Fruit fly (Drosophila melanogaster): ENCODE results near the gene CG8188.
A peak's percentile ranks its signal among the peaks of the same experiment; 100 is the strongest.

CG8188 gene

DNA sequence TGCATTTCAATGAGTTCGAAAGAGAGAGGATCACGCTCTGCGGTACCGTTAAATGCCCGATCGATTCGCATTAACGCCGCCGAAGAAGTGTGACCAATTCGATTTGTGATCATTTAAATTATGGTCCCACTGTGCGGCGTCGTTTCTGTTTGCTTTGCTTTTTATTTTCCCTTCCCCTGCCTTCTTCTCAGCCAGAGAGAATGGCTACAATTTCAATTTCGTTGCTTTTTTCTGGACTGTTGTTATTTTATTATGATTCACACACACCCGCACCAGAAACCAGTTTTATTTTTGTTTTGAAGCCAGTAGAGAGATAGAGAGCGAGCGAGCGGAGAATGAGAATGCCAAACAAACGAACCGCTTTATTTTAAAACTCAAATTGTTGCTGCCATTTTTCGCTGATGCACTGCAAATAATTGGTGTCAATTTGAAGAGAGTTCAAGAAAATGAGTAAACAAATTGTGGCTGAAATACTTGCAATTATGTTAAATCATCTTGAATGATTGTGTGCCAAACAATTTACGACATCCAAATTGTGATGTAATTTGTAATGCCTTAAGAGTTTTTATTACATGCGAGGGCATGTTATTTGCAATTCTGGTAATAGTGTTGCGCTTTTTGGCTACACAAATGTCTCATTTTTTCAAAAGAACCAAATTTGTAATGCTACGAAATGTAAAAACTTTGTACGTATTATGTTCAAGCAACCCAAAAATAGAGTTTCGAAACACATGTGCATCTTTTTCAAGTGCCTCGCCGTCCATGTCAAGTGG is 40.0 kb upstream of the CG8188 start (continued):
- peak; percentile 68 for TF ChIP-seq CG11504 (tag; optimal IDR thresholded peaks at IDR 0.05)
- no peak for TF ChIP-seq ab (GFP tag; optimal IDR thresholded peaks at IDR 0.05)
- TF ChIP-seq zfh1 (GFP tag; IDR thresholded peaks at IDR 0.05) = 0 out of 3 replicates have a peak, but pooled peaks have one; percentile 45
- TF ChIP-seq croc (GFP tag; conservative IDR thresholded peaks at IDR 0.05) = no peak
- no peak for TF ChIP-seq CG15073 (GFP tag; optimal IDR thresholded peaks at IDR 0.05)
- TF ChIP-seq CG10979 (tag; optimal IDR thresholded peaks at IDR 0.05) = peak; percentile 66
- 0 out of 3 replicates have a peak, but pooled peaks have one; percentile 42 for TF ChIP-seq so (GFP tag; IDR thresholded peaks at IDR 0.05)
- 0 out of 2 replicates have a peak, but pooled peaks have one; percentile 22 for TF ChIP-seq bbx (GFP tag; IDR thresholded peaks at IDR 0.05; ENCODE audit: partially characterized antibody)
- TF ChIP-seq Optix (GFP tag; IDR thresholded peaks at IDR 0.05) = no peak
- TF ChIP-seq fu2 (GFP tag; optimal IDR thresholded peaks at IDR 0.05) = peak; percentile 18
- TF ChIP-seq Sox102F (GFP tag; optimal IDR thresholded peaks at IDR 0.05) = peak; percentile 52
- peak; percentile 29 for TF ChIP-seq CG18764 (GFP tag; optimal IDR thresholded peaks at IDR 0.05)
- TF ChIP-seq sd (tag; optimal IDR thresholded peaks at IDR 0.05) = peak; percentile 61
- TF ChIP-seq pho (GFP tag; optimal IDR thresholded peaks at IDR 0.05) = no peak
- TF ChIP-seq lab (GFP tag; optimal IDR thresholded peaks at IDR 0.05) = peak; percentile 23
- peak; percentile 11 for TF ChIP-seq CG10654 (GFP tag; optimal IDR thresholded peaks at IDR 0.05)
- peak; percentile 40 for TF ChIP-seq ind (GFP tag; optimal IDR thresholded peaks at IDR 0.05)
- peak; percentile 27 for TF ChIP-seq Atf-2 (GFP tag; optimal IDR thresholded peaks at IDR 0.05)
- peak; percentile 42 for TF ChIP-seq CG12219 (GFP tag; optimal IDR thresholded peaks at IDR 0.05)
- TF ChIP-seq CG7839 (tag; optimal IDR thresholded peaks at IDR 0.05) = peak; percentile 56
- TF ChIP-seq cwo (GFP tag; optimal IDR thresholded peaks at IDR 0.05) = peak; percentile 14
- peak; percentile 9 for TF ChIP-seq ewg (GFP tag; optimal IDR thresholded peaks at IDR 0.05)
- TF ChIP-seq C15 (GFP tag; IDR thresholded peaks at IDR 0.05) = no peak
- TF ChIP-seq CG7786 (GFP tag; optimal IDR thresholded peaks at IDR 0.05) = peak; percentile 31
- no peak for TF ChIP-seq CG31365 (tag; optimal IDR thresholded peaks at IDR 0.05)
- TF ChIP-seq tap (tag; optimal IDR thresholded peaks at IDR 0.05) = peak; percentile 35
- TF ChIP-seq Elba2 (GFP tag; optimal IDR thresholded peaks at IDR 0.05) = no peak
- no peak for TF ChIP-seq cato (GFP tag; optimal IDR thresholded peaks at IDR 0.05; ENCODE audit: borderline replicate concordance)
- peak; percentile 3 for TF ChIP-seq Sry-δ (GFP tag; optimal IDR thresholded peaks at IDR 0.05)
- no peak for TF ChIP-seq z (GFP tag; IDR thresholded peaks at IDR 0.05)
- no peak for TF ChIP-seq abd-A (tag; optimal IDR thresholded peaks at IDR 0.05)
- peak in 1 of 2 experiments; percentile 25 for TF ChIP-seq Hr78 (GFP tag; optimal IDR thresholded peaks at IDR 0.05)
- TF ChIP-seq Atf6 (GFP tag; IDR thresholded peaks at IDR 0.05) = peak; percentile 21; the same call in 1 of the 2 replicates
- TF ChIP-seq Blimp-1 (GFP tag; optimal IDR thresholded peaks at IDR 0.05) = peak; percentile 3
- TF ChIP-seq Aef1 (GFP tag; IDR thresholded peaks at IDR 0.05) = no peak
- no peak for TF ChIP-seq Jarid2 (GFP tag; optimal IDR thresholded peaks at IDR 0.05)
- TF ChIP-seq CG6791 (GFP tag; IDR thresholded peaks at IDR 0.05; ENCODE audit: partially characterized antibody) = peak; percentile 51; the same call in 1 of the 3 replicates
- TF ChIP-seq Ada2b (GFP tag; IDR thresholded peaks at IDR 0.05) = no peak
- TF ChIP-seq peb (GFP tag; IDR thresholded peaks at IDR 0.05) = no peak
- peak; percentile 11 for TF ChIP-seq CG13624 (GFP tag; optimal IDR thresholded peaks at IDR 0.05)
- peak; percentile 42 for TF ChIP-seq Hsf (GFP tag; optimal IDR thresholded peaks at IDR 0.05)
- TF ChIP-seq gcm2 (GFP tag; optimal IDR thresholded peaks at IDR 0.05) = no peak
- TF ChIP-seq CG7556 (GFP tag; optimal IDR thresholded peaks at IDR 0.05) = peak; percentile 36
- no peak for TF ChIP-seq crp (GFP tag; optimal IDR thresholded peaks at IDR 0.05)
- no peak for TF ChIP-seq sima (GFP tag; optimal IDR thresholded peaks at IDR 0.05)
- no peak for TF ChIP-seq CG11093 (GFP tag; IDR thresholded peaks at IDR 0.05)
- no peak for TF ChIP-seq oc (tag; optimal IDR thresholded peaks at IDR 0.05)
- peak; percentile 15 for TF ChIP-seq Mes4 (GFP tag; optimal IDR thresholded peaks at IDR 0.05)
